Worm (Caenorhabditis elegans) whole organism, young adult: ENCODE measurements around the gene dpy-19.
A peak's percentile ranks its signal among the peaks of the same experiment; 100 is the strongest.

Experiments used
- B0019.2 ChIP-seq: fragments of 200-800 bp; sonication (Bioruptor generic); conservative IDR thresholded peaks from 2 replicates; pipeline ENCODE4 v1.3.6; 2022; ENCODE audit warnings: missing genetic modification reagents, missing genetic modification characterization, missing compliant biosample characterization
- B0336.3 ChIP-seq: fragments of 200-800 bp; sonication (Bioruptor generic); IDR thresholded peaks from 2 replicates; pipeline ENCODE4 v1.3.6; 2022; ENCODE audit warnings: missing genetic modification characterization, missing compliant biosample characterization
- F33H1.4 ChIP-seq: fragments of 200-800 bp; sonication (Bioruptor generic); IDR thresholded peaks from 2 replicates; pipeline ENCODE4 v1.3.6; 2022; ENCODE audit warnings: missing genetic modification reagents, missing genetic modification characterization, missing compliant biosample characterization
- F49E8.2 ChIP-seq: sonication (generic microtip); optimal IDR thresholded peaks from 3 replicates; lab custom pipeline; 2017; ENCODE audit warnings: missing genetic modification characterization, mild to moderate bottlenecking, missing compliant biosample characterization, antibody characterized with exemption, moderate library complexity; ENCODE audit not compliant: insufficient read depth
- F52B5.7 ChIP-seq: sonication (generic microtip); optimal IDR thresholded peaks from 2 replicates; lab custom pipeline; 2016; ENCODE audit warnings: mild to moderate bottlenecking, missing genetic modification characterization, missing compliant biosample characterization
- F55B11.4 ChIP-seq: sonication (generic microtip); optimal IDR thresholded peaks from 2 replicates; lab custom pipeline; 2016; ENCODE audit warnings: missing compliant biosample characterization, missing genetic modification characterization, borderline replicate concordance; ENCODE audit not compliant: insufficient read depth
- F57C9.4 ChIP-seq: sonication (generic microtip); optimal IDR thresholded peaks from 2 replicates; lab custom pipeline; 2017; ENCODE audit warnings: mild to moderate bottlenecking, missing genetic modification characterization, missing compliant biosample characterization
- Y67H2A.10 ChIP-seq: fragments of 200-800 bp; sonication (Bioruptor generic); conservative IDR thresholded peaks from 2 replicates; pipeline ENCODE4 v1.3.6; 2022; ENCODE audit warnings: missing genetic modification reagents, missing genetic modification characterization, missing compliant biosample characterization
- akir-1 ChIP-seq: fragments of 200-800 bp; sonication (Bioruptor generic); optimal IDR thresholded peaks from 2 replicates; lab custom pipeline; 2018; ENCODE audit warnings: mild to moderate bottlenecking, missing genetic modification characterization, moderate library complexity, missing compliant biosample characterization
- atf-7 ChIP-seq: sonication (generic microtip); optimal IDR thresholded peaks from 2 replicates; lab custom pipeline; 2017; ENCODE audit warnings: mild to moderate bottlenecking, missing genetic modification characterization, missing compliant biosample characterization
- bed-2 ChIP-seq: fragments of 200-800 bp; sonication (Bioruptor generic); IDR thresholded peaks from 2 replicates; pipeline ENCODE4 v1.3.6; 2022; ENCODE audit warnings: missing genetic modification reagents, missing genetic modification characterization, missing compliant biosample characterization
- ccch-3 ChIP-seq: fragments of 200-800 bp; sonication (Bioruptor generic); optimal IDR thresholded peaks from 2 replicates; lab custom pipeline; 2018; ENCODE audit warnings: mild to moderate bottlenecking, missing genetic modification characterization, missing compliant biosample characterization
- ceh-79 ChIP-seq: sonication (generic microtip); optimal IDR thresholded peaks from 2 replicates; lab custom pipeline; 2017; ENCODE audit warnings: mild to moderate bottlenecking, missing genetic modification characterization, missing compliant biosample characterization
- dox-1 ChIP-seq: fragments of 200-800 bp; sonication (Bioruptor generic); IDR thresholded peaks from 2 replicates; pipeline ENCODE4 v1.3.6; 2022; ENCODE audit warnings: missing genetic modification reagents, missing genetic modification characterization, missing compliant biosample characterization
- dpff-1 ChIP-seq: sonication (generic microtip); optimal IDR thresholded peaks from 2 replicates; lab custom pipeline; 2017; ENCODE audit warnings: mild to moderate bottlenecking, missing genetic modification characterization, missing compliant biosample characterization
- efl-1 ChIP-seq: fragments of 150-350 bp; optimal IDR thresholded peaks from 2 replicates; lab custom pipeline; 2014; ENCODE audit warnings: missing biosample characterization, missing genetic modification reagents, missing genetic modification characterization
- egl-18 ChIP-seq: fragments of 200-800 bp; sonication (Bioruptor generic); IDR thresholded peaks from 2 replicates; pipeline ENCODE4 v1.3.6; 2022; ENCODE audit warnings: missing genetic modification reagents, missing genetic modification characterization, missing compliant biosample characterization
- egl-44 ChIP-seq: fragments of 200-800 bp; sonication (Bioruptor generic); IDR thresholded peaks from 2 replicates; pipeline ENCODE4 v1.3.6; 2022; ENCODE audit warnings: missing genetic modification reagents, missing genetic modification characterization, missing compliant biosample characterization
- ekl-4 ChIP-seq: fragments of 200-800 bp; sonication (Bioruptor generic); IDR thresholded peaks from 2 replicates; pipeline ENCODE4 v1.3.6; 2022; ENCODE audit warnings: missing genetic modification reagents, missing genetic modification characterization, missing compliant biosample characterization
- him-1 ChIP-seq: sonication (generic microtip); optimal IDR thresholded peaks from 2 replicates; lab custom pipeline; 2016; ENCODE audit warnings: missing genotype, missing genetic modification reagents, missing genetic modification characterization, missing compliant biosample characterization
- hmg-1.2 ChIP-seq: fragments of 200-800 bp; sonication (Bioruptor generic); IDR thresholded peaks from 2 replicates; pipeline ENCODE4 v1.3.6; 2022; ENCODE audit warnings: missing genetic modification reagents, missing genetic modification characterization, missing compliant biosample characterization
- lag-1 ChIP-seq: fragments of 200-800 bp; sonication (Bioruptor generic); IDR thresholded peaks from 2 replicates; pipeline ENCODE4 v1.3.6; 2022; ENCODE audit warnings: missing genetic modification reagents, missing genetic modification characterization, missing compliant biosample characterization
- let-607 ChIP-seq, 2 experiments: fragments of 200-800 bp in 1 of 2; sonication (Bioruptor generic) in 1 of 2; sonication (generic microtip) in 1 of 2; optimal IDR thresholded peaks; 2 replicates each; lab custom pipeline; 2016 to 2018; ENCODE audit warnings: mild to moderate bottlenecking in 2 of 2, missing compliant biosample characterization in 2 of 2, missing genetic modification characterization in 2 of 2, moderate library complexity in 2 of 2, missing genotype in 1 of 2
- lin-40 ChIP-seq: sonication (generic microtip); optimal IDR thresholded peaks from 2 replicates; lab custom pipeline; 2016; ENCODE audit warnings: missing genetic modification characterization, mild to moderate bottlenecking, missing compliant biosample characterization, missing genotype, missing genetic modification reagents
- lin-54 ChIP-seq: fragments of 200-800 bp; sonication (Bioruptor generic); optimal IDR thresholded peaks from 2 replicates; lab custom pipeline; 2018; ENCODE audit warnings: mild to moderate bottlenecking, missing genetic modification characterization, missing compliant biosample characterization
- lsl-1 ChIP-seq: fragments of 200-800 bp; sonication (Bioruptor generic); optimal IDR thresholded peaks from 2 replicates; lab custom pipeline; 2018; ENCODE audit warnings: mild to moderate bottlenecking, missing genetic modification characterization, moderate library complexity, missing compliant biosample characterization
- madf-6 ChIP-seq: fragments of 200-800 bp; sonication (Bioruptor generic); IDR thresholded peaks from 2 replicates; pipeline ENCODE4 v1.3.6; 2022; ENCODE audit warnings: missing genetic modification reagents, missing genetic modification characterization, missing compliant biosample characterization
- madf-8 ChIP-seq: fragments of 200-800 bp; sonication (Bioruptor generic); conservative IDR thresholded peaks from 2 replicates; pipeline ENCODE4 v1.3.6; 2022; ENCODE audit warnings: missing genetic modification reagents, missing genetic modification characterization, missing compliant biosample characterization
- nfyb-1 ChIP-seq: fragments of 200-800 bp; sonication (Bioruptor generic); IDR thresholded peaks from 2 replicates; pipeline ENCODE4 v1.3.6; 2022; ENCODE audit warnings: missing genetic modification reagents, missing genetic modification characterization, missing compliant biosample characterization
- pbrm-1 ChIP-seq: fragments of 200-800 bp; sonication (Bioruptor generic); IDR thresholded peaks from 2 replicates; pipeline ENCODE4 v1.3.6; 2022; ENCODE audit warnings: missing genetic modification reagents, missing genetic modification characterization, missing compliant biosample characterization
- rec-8 ChIP-seq, 2 experiments: sonication (generic microtip); optimal IDR thresholded peaks; 2 replicates each; lab custom pipeline; 2016; ENCODE audit warnings: mild to moderate bottlenecking in 2 of 2, missing genetic modification characterization in 2 of 2, missing genetic modification reagents in 2 of 2, missing genotype in 2 of 2, missing biosample characterization in 1 of 2, missing compliant biosample characterization in 1 of 2, moderate library complexity in 1 of 2
- snpc-4 ChIP-seq, 5 experiments: fragments of 150-350 bp in 1 of 5; sonication (generic microtip) in 4 of 5; optimal IDR thresholded peaks; 2 replicates each; lab custom pipeline; 2014 to 2018; ENCODE audit warnings: missing genetic modification characterization in 5 of 5, missing biosample characterization in 3 of 5, antibody characterized with exemption in 2 of 5, mild to moderate bottlenecking in 2 of 5, missing compliant biosample characterization in 2 of 5, missing genotype in 2 of 5, moderate library complexity in 2 of 5, missing genetic modification reagents in 1 of 5
- unc-130 ChIP-seq: sonication (generic microtip); optimal IDR thresholded peaks from 2 replicates; lab custom pipeline; 2016; ENCODE audit warnings: missing genetic modification reagents, missing genetic modification characterization, missing compliant biosample characterization
- xnd-1 ChIP-seq: sonication (generic microtip); optimal IDR thresholded peaks from 2 replicates; lab custom pipeline; 2016; ENCODE audit warnings: missing genotype, missing genetic modification reagents, missing genetic modification characterization, missing compliant biosample characterization
- zim-3 ChIP-seq: sonication (generic microtip); optimal IDR thresholded peaks from 2 replicates; lab custom pipeline; 2017; ENCODE audit warnings: mild to moderate bottlenecking, missing genetic modification characterization, moderate library complexity, missing compliant biosample characterization
- ztf-18 ChIP-seq: sonication (generic microtip); optimal IDR thresholded peaks from 2 replicates; lab custom pipeline; 2016; ENCODE audit warnings: missing genotype, mild to moderate bottlenecking, missing genetic modification characterization, missing compliant biosample characterization
- ztf-25 ChIP-seq: fragments of 200-800 bp; sonication (Bioruptor generic); IDR thresholded peaks from 2 replicates; pipeline ENCODE4 v1.3.6; 2022; ENCODE audit warnings: missing genetic modification reagents, missing genetic modification characterization, missing compliant biosample characterization

The dpy-19 gene

DNA sequence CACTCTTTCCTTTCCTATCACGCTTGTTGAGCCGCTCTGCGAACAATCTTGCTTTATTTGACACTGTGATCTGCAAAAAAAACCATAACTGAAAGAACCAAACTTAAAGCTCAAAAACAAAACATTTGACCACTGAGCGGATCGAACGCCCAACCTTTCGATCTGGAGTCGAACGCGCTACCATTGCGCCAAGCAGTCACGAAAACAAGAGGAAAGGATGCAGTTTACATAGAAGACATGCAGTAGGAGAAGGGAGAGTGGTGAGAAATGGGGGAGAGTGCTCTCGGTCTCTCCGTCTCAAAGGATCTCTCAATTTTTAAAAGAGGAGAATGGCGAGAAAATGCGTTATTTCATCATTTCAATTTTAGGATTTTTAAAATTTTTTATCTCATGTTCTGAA, 11.1 kb upstream of the dpy-19 start (continued):
- peak; percentile 32; the same call in 1 of the 2 replicates for TF ChIP-seq madf-8 (GFP tag; lab: Robert Waterston, UW)

DNA sequence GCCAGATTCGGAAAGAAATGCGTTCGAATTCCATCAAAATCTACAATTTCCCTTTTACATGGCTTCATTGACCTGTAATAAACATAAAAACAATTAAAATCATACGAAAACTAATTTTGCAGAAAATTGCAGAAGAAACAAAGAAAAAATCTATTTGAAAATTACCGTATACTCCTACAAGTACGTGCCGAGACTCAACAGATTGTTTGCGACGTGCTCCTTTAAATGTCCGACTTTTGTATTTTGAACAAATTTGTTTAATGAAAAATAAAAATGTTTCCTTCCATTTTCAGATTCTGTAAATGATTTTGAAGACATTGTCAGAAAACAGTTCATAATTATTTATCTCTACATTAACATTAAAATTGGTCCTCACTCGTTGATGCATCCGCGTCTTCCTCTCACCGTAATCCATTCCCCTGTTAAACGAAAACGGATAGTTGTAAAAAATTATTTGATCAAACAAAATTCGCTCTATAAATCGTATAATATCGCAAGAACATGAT, 7.8 kb upstream of the dpy-19 start, which contains the start of gene pgl-2:
TSS of gene pgl-2 (minus strand) at position 456 of the 506 bp plus-strand sequence.
- TF ChIP-seq ceh-79 (no peak), madf-6 (GFP tag; lab: Robert Waterston, UW) (peak; percentile 79), lin-40 (tag; lab: Kevin White, UChicago) (no peak), dox-1 (GFP tag; lab: Robert Waterston, UW) (no peak), him-1 (tag; lab: Kevin White, UChicago) (peak; percentile 39), B0336.3 (GFP tag; lab: Robert Waterston, UW) (peak; percentile 43; the same call in 1 of the 2 replicates), F33H1.4 (GFP tag; lab: Robert Waterston, UW) (peak; percentile 76), efl-1 (GFP tag; lab: Kevin White, UChicago) (peak; percentile 21), madf-8 (GFP tag; lab: Robert Waterston, UW) (0 out of 2 replicates have a peak, but pooled peaks have one; percentile 23), akir-1 (no peak), ccch-3 (no peak), lsl-1 (peak; percentile 86), bed-2 (GFP tag; lab: Robert Waterston, UW) (no peak), egl-18 (GFP tag; lab: Robert Waterston, UW) (no peak), F55B11.4 (no peak), lag-1 (GFP tag; lab: Robert Waterston, UW) (no peak), F57C9.4 (tag; lab: Kevin White, UChicago) (no peak), snpc-4 (GFP tag; optimal IDR thresholded peaks at IDR 0.05; lab: Kevin White, UChicago) (no peak), snpc-4 (tag; optimal IDR thresholded peaks at IDR 0.05; lab: Kevin White, UChicago) (peak in 1 of 4 experiments; percentile 9), Y67H2A.10 (GFP tag; lab: Robert Waterston, UW) (no peak), egl-44 (no peak), ekl-4 (0 out of 2 replicates have a peak, but pooled peaks have one; percentile 36), ztf-18 (tag; lab: Kevin White, UChicago) (no peak), unc-130 (no peak), atf-7 (no peak), xnd-1 (tag; lab: Kevin White, UChicago) (peak; percentile 64), F52B5.7 (no peak), B0019.2 (GFP tag; lab: Robert Waterston, UW) (no peak), pbrm-1 (GFP tag; lab: Robert Waterston, UW) (no peak), F49E8.2 (peak; percentile 14), lin-54 (GFP tag; lab: Kevin White, UChicago) (peak; percentile 47)

DNA sequence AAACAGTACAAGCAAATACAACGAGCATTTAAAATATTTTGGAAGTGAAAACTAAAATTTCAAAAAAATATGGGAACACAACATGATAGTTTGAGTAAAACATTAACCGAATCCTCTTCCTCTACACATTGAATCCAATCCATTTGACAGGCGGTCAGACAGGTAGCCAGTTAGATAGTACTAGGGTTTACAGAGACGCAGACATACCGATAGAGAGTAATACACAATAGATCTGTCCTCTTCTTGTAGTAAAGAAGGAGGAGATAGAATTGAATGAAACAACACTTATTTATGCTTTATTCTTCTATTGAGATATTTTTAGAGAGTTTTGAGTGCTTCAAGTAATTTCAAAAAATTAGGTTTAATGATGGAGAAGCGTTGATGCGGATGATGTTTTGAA, 1.4 kb upstream of the dpy-19 start:
- TF ChIP-seq hmg-1.2 (GFP tag; lab: Robert Waterston, UW) (peak; percentile 84; the same call in 1 of the 2 replicates), let-607 (tag; optimal IDR thresholded peaks at IDR 0.05; lab: Kevin White, UChicago) (no peak)

DNA sequence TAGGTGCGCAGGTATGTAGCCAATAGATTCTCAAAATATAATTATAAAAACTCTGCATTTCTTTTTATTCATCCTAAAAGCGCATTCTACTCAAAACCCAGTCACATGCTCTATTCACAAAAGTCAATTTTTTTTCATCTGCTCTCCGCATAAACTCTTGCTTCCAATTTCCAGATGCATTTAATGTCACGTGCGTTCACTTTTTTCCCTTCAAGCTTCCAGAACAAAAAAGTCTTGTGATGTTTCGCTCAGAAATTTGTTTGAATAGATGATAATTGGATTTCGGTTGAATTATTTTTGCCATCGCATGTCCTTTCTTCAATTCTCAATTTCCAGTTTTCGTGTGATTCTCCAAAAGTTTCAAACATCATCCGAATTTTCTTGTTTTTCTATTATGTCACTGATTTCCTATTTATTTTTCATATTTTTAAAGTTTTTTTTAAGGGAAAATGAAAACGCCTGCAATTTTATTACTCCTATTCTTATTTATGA, 2.3 kb downstream of the dpy-19 start, which contains the start of gene F22B7.1:
TSS of gene F22B7.1 (plus strand) at position 442 of the 492 bp plus-strand sequence.
- TF ChIP-seq rec-8 (tag; optimal IDR thresholded peaks at IDR 0.05; lab: Kevin White, UChicago) = no peak
- no peak for TF ChIP-seq unc-130
- no peak for TF ChIP-seq lag-1 (GFP tag; lab: Robert Waterston, UW)
- TF ChIP-seq zim-3 (tag; lab: Kevin White, UChicago) = no peak
- no peak for TF ChIP-seq ztf-25 (GFP tag; lab: Robert Waterston, UW)
- TF ChIP-seq dpff-1 (tag; lab: Kevin White, UChicago) = no peak
- TF ChIP-seq nfyb-1 (GFP tag; lab: Robert Waterston, UW) = no peak
- TF ChIP-seq, all 124 proteins: peak for 0
